Worm (Caenorhabditis elegans) whole organism, L3 larva: Measurements from ENCODE around the gene klp-3.

Experiments
- R02D3.7 ChIP-seq: fragments of 150-350 bp; optimal IDR thresholded peaks from 2 replicates; lab custom pipeline; 2014; ENCODE audit warnings: missing biosample characterization, missing genetic modification characterization
- ama-1 ChIP-seq: fragments of 150-350 bp; optimal IDR thresholded peaks from 2 replicates; lab custom pipeline; 2018
- daf-12 ChIP-seq: fragments of 150-350 bp; optimal IDR thresholded peaks from 2 replicates; lab custom pipeline; 2014; ENCODE audit warnings: missing biosample characterization, missing genetic modification reagents, missing genetic modification characterization
- elt-3 ChIP-seq, 3 experiments: fragments of 150-350 bp in 1 of 3; sonication (generic microtip) in 2 of 3; optimal IDR thresholded peaks; 2 replicates in 2 of 3; 4 replicates in 1 of 3; lab custom pipeline; 2014 to 2017; ENCODE audit warnings: missing biosample characterization in 3 of 3, missing genetic modification characterization in 3 of 3
- nhr-23 ChIP-seq: fragments of 150-350 bp; optimal IDR thresholded peaks from 2 replicates; lab custom pipeline; 2014; ENCODE audit warnings: missing biosample characterization, missing genetic modification reagents, missing genetic modification characterization
- skn-1 ChIP-seq: fragments of 150-350 bp; optimal IDR thresholded peaks from 2 replicates; lab custom pipeline; 2014; ENCODE audit warnings: missing biosample characterization, missing genetic modification characterization
- snpc-4 ChIP-seq: fragments of 150-350 bp; optimal IDR thresholded peaks from 2 replicates; lab custom pipeline; 2014; ENCODE audit warnings: missing biosample characterization, missing genetic modification characterization
- unc-62 ChIP-seq: fragments of 150-350 bp; sonication (generic microtip); optimal IDR thresholded peaks from 4 replicates; lab custom pipeline; 2014; ENCODE audit warnings: missing biosample characterization, missing genetic modification reagents, missing genetic modification characterization

DNA sequence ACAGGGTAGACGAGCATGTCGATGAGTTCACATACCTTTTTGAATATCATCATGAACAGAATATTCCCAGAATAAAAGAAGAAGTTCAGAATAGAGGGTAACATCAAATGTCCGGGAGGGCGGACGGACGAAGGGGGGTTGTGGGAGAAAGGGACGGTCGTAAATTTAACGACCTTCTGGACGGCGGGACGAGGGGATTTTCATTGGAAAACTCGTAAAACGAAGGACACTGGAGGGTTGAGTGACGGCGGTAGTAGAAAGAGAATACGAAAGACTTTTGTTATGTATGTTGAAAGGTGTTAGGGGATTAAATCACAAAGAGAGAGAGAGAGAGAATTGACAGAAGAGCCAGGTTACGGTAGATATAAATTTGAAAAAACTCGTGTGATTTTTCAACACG is 8.4 kb downstream of the klp-3 start:
- TF ChIP-seq R02D3.7 (tag; lab: Kevin White, UChicago): no peak
- no peak for TF ChIP-seq unc-62 (GFP tag; lab: Kevin White, UChicago)
- no peak for TF ChIP-seq nhr-23
- no peak for TF ChIP-seq ama-1 (lab: Kevin White, UChicago)
- no peak for TF ChIP-seq skn-1 (tag; lab: Kevin White, UChicago)
- TF ChIP-seq elt-3 (tag; optimal IDR thresholded peaks at IDR 0.05; lab: Kevin White, UChicago): no peak
- TF ChIP-seq daf-12 (tag; lab: Kevin White, UChicago): no peak
- TF ChIP-seq snpc-4 (tag; lab: Kevin White, UChicago): no peak
